Worm (Caenorhabditis elegans) whole organism, mixed stage, embryonic: ENCODE data around the gene nhr-262.

ENCODE experiments used
- M03D4.4 ChIP-seq: sonication (generic microtip); optimal IDR thresholded peaks from 2 replicates; lab custom pipeline; 2017; ENCODE audit warnings: mild to moderate bottlenecking, missing genetic modification characterization, missing compliant biosample characterization
- bed-3 ChIP-seq: fragments of 200-800 bp; sonication (Bioruptor generic); optimal IDR thresholded peaks from 3 replicates; lab custom pipeline; 2018; ENCODE audit warnings: mild to moderate bottlenecking, missing genetic modification characterization, moderate library complexity, missing compliant biosample characterization
- blmp-1 ChIP-seq: fragments of 150-350 bp; optimal IDR thresholded peaks from 2 replicates; lab custom pipeline; 2014; ENCODE audit warnings: missing biosample characterization, missing genetic modification characterization
- ceh-39 ChIP-seq: fragments of 150-350 bp; optimal IDR thresholded peaks from 2 replicates; lab custom pipeline; 2014; ENCODE audit warnings: missing biosample characterization, missing genetic modification characterization
- ceh-43 ChIP-seq: fragments of 200-800 bp; sonication (Bioruptor generic); optimal IDR thresholded peaks from 2 replicates; lab custom pipeline; 2018; ENCODE audit warnings: mild to moderate bottlenecking, missing genetic modification characterization, moderate library complexity, missing compliant biosample characterization
- ceh-83 ChIP-seq: fragments of 200-800 bp; sonication (Bioruptor generic); optimal IDR thresholded peaks from 2 replicates; lab custom pipeline; 2018; ENCODE audit warnings: mild to moderate bottlenecking, missing genetic modification characterization, missing compliant biosample characterization
- ces-1 ChIP-seq: fragments of 150-350 bp; optimal IDR thresholded peaks from 2 replicates; lab custom pipeline; 2014; ENCODE audit warnings: missing biosample characterization, missing genetic modification reagents, missing genetic modification characterization
- cnd-1 ChIP-seq: fragments of 200-800 bp; sonication (Bioruptor generic); optimal IDR thresholded peaks from 2 replicates; lab custom pipeline; 2018; ENCODE audit warnings: mild to moderate bottlenecking, missing genetic modification characterization, missing compliant biosample characterization
- drap-1 ChIP-seq: fragments of 200-800 bp; sonication (Bioruptor generic); optimal IDR thresholded peaks from 3 replicates; lab custom pipeline; 2018; ENCODE audit warnings: mild to moderate bottlenecking, missing genetic modification characterization, missing compliant biosample characterization
- elt-3 ChIP-seq: fragments of 150-350 bp; optimal IDR thresholded peaks from 2 replicates; lab custom pipeline; 2014; ENCODE audit warnings: missing biosample characterization, missing genetic modification characterization
- flh-1 ChIP-seq: fragments of 200-800 bp; sonication (Bioruptor generic); optimal IDR thresholded peaks from 2 replicates; lab custom pipeline; 2018; ENCODE audit warnings: mild to moderate bottlenecking, missing genetic modification characterization, moderate library complexity, missing compliant biosample characterization
- ham-2 ChIP-seq: fragments of 200-800 bp; sonication (Bioruptor generic); optimal IDR thresholded peaks from 2 replicates; lab custom pipeline; 2018; ENCODE audit warnings: mild to moderate bottlenecking, missing genetic modification characterization, missing compliant biosample characterization
- hlh-1 ChIP-seq: fragments of 150-350 bp; optimal IDR thresholded peaks from 2 replicates; lab custom pipeline; 2014; ENCODE audit warnings: missing biosample characterization, missing genetic modification reagents, missing genetic modification characterization
- lin-13 ChIP-seq: fragments of 150-350 bp; optimal IDR thresholded peaks from 2 replicates; lab custom pipeline; 2014; ENCODE audit warnings: missing biosample characterization, missing genetic modification characterization
- lin-32 ChIP-seq: fragments of 200-800 bp; sonication (Bioruptor generic); optimal IDR thresholded peaks from 2 replicates; lab custom pipeline; 2018; ENCODE audit warnings: mild to moderate bottlenecking, missing genetic modification characterization, missing compliant biosample characterization
- lsy-2 ChIP-seq: fragments of 150-350 bp; optimal IDR thresholded peaks from 2 replicates; lab custom pipeline; 2014; ENCODE audit warnings: missing biosample characterization, missing genetic modification characterization
- mab-5 ChIP-seq: fragments of 150-350 bp; optimal IDR thresholded peaks from 2 replicates; lab custom pipeline; 2014; ENCODE audit warnings: missing biosample characterization, missing genetic modification characterization
- mep-1 ChIP-seq: fragments of 150-350 bp; optimal IDR thresholded peaks from 2 replicates; lab custom pipeline; 2017; ENCODE audit warnings: missing biosample characterization, missing genetic modification reagents, missing genetic modification characterization, inconsistent platforms
- nhr-12 ChIP-seq: fragments of 150-350 bp; optimal IDR thresholded peaks from 2 replicates; lab custom pipeline; 2014; ENCODE audit warnings: missing biosample characterization, missing genetic modification characterization
- nhr-237 ChIP-seq: fragments of 150-350 bp; optimal IDR thresholded peaks from 2 replicates; lab custom pipeline; 2014; ENCODE audit warnings: missing biosample characterization, missing genetic modification characterization
- nhr-28 ChIP-seq: fragments of 150-350 bp; optimal IDR thresholded peaks from 2 replicates; lab custom pipeline; 2014; ENCODE audit warnings: missing biosample characterization, missing genetic modification characterization
- nhr-76 ChIP-seq: sonication (generic microtip); optimal IDR thresholded peaks from 2 replicates; lab custom pipeline; 2017; ENCODE audit warnings: missing biosample characterization, missing genetic modification characterization
- sem-2 ChIP-seq: fragments of 200-800 bp; sonication (Bioruptor generic); optimal IDR thresholded peaks from 2 replicates; lab custom pipeline; 2018; ENCODE audit warnings: mild to moderate bottlenecking, missing genetic modification characterization, missing compliant biosample characterization
- snpc-4 ChIP-seq: fragments of 150-350 bp; optimal IDR thresholded peaks from 2 replicates; lab custom pipeline; 2014; ENCODE audit warnings: missing biosample characterization, missing genetic modification characterization
- sptf-1 ChIP-seq: sonication (generic microtip); optimal IDR thresholded peaks from 2 replicates; lab custom pipeline; 2017; ENCODE audit warnings: mild to moderate bottlenecking, missing genetic modification characterization, moderate library complexity, missing compliant biosample characterization
- tbx-8 ChIP-seq: fragments of 200-800 bp; sonication (Bioruptor generic); optimal IDR thresholded peaks from 2 replicates; lab custom pipeline; 2018; ENCODE audit warnings: mild to moderate bottlenecking, missing genetic modification characterization, moderate library complexity, missing compliant biosample characterization
- unc-120 ChIP-seq: sonication (generic microtip); optimal IDR thresholded peaks from 2 replicates; lab custom pipeline; 2017; ENCODE audit warnings: missing genetic modification characterization, missing compliant biosample characterization; ENCODE audit not compliant: poor library complexity, severe bottlenecking
- unc-39 ChIP-seq: fragments of 150-350 bp; optimal IDR thresholded peaks from 2 replicates; lab custom pipeline; 2014; ENCODE audit warnings: missing biosample characterization, missing genetic modification characterization
- unc-62 ChIP-seq: fragments of 150-350 bp; optimal IDR thresholded peaks from 2 replicates; lab custom pipeline; 2014; ENCODE audit warnings: missing biosample characterization, missing genetic modification reagents, missing genetic modification characterization
- zip-8 ChIP-seq: fragments of 150-350 bp; optimal IDR thresholded peaks from 2 replicates; lab custom pipeline; 2014; ENCODE audit warnings: missing biosample characterization, missing genetic modification characterization
- ztf-11 ChIP-seq: fragments of 150-350 bp; optimal IDR thresholded peaks from 2 replicates; lab custom pipeline; 2014; ENCODE audit warnings: missing biosample characterization, missing genetic modification characterization

Gene nhr-262

ce11 chrV:16869740-16870139 is 35.0 kb upstream of the nhr-262 start, which contains the start of gene clec-33:
Gene clec-33, minus strand, starts transcription at chrV:16869840.
- TF ChIP-seq drap-1 (GFP tag; lab: Kevin White, UChicago) (no peak), nhr-12 (tag; lab: Kevin White, UChicago) (no peak), lin-32 (GFP tag; lab: Kevin White, UChicago) (no peak), nhr-76 (tag; lab: Kevin White, UChicago) (no peak), bed-3 (no peak), zip-8 (no peak)

- TF ChIP-seq ceh-39 (tag; lab: Kevin White, UChicago) (no peak), unc-39 (no peak), unc-120 (no peak), nhr-12 (tag; lab: Kevin White, UChicago) (no peak), tbx-8 (no peak), mep-1 (tag; lab: Kevin White, UChicago) (no peak), snpc-4 (tag; lab: Kevin White, UChicago) (no peak), M03D4.4 (tag; lab: Kevin White, UChicago) (no peak), cnd-1 (no peak), nhr-28 (no peak), drap-1 (GFP tag; lab: Kevin White, UChicago) (no peak), ztf-11 (no peak), unc-62 (GFP tag; lab: Kevin White, UChicago) (no peak), blmp-1 (tag; lab: Kevin White, UChicago) (no peak), bed-3 (no peak), lin-13 (tag; lab: Kevin White, UChicago) (no peak), ham-2 (GFP tag; lab: Kevin White, UChicago) (no peak)
Observed at ce11 chrV:16871387-16871786, 33.3 kb upstream of the nhr-262 start, which contains the start of gene thn-4. Gene thn-4, minus strand, starts transcription at chrV:16871487.

- TF ChIP-seq lin-13 (tag; lab: Kevin White, UChicago) = no peak
- no peak for TF ChIP-seq elt-3 (tag; lab: Kevin White, UChicago)
- TF ChIP-seq zip-8 = no peak
- TF ChIP-seq nhr-28 = no peak
- TF ChIP-seq lsy-2 (tag; lab: Kevin White, UChicago) = no peak
Observed at ce11 chrV:16873642-16874041, 31.1 kb upstream of the nhr-262 start, which contains the start of gene srw-23. Gene srw-23, plus strand, starts transcription at chrV:16873942.

DNA sequence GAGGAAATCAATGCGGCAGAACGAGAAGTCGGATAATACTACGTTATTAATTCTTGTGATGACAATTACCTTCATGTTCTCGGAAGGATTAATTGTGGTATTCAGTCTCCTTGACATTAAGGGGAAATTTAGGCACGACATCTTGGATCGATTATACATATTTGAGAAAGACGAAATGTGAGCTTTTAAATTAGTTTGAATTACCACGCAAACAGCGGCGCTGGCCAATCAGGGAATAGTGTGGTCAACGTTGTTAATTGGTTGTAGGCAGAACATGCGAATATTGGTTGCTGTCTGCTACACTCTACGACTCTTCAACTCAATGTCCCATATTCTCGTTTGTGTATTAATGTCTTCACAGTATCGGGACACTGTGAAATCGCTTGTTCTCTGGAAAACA is 29.7 kb upstream of the nhr-262 start, which contains the start of gene F49A5.10:
TSS of gene F49A5.10 (plus strand) at position 301 of the 400 bp plus-strand sequence.
- no peak for TF ChIP-seq ceh-39 (tag; lab: Kevin White, UChicago)
- TF ChIP-seq elt-3 (tag; lab: Kevin White, UChicago) = no peak
- TF ChIP-seq unc-62 (GFP tag; lab: Kevin White, UChicago) = no peak
- TF ChIP-seq tbx-8 = no peak
- TF ChIP-seq sem-2 (GFP tag; lab: Kevin White, UChicago) = no peak
- TF ChIP-seq ceh-83 (GFP tag; lab: Kevin White, UChicago) = no peak
- TF ChIP-seq bed-3 = no peak

DNA sequence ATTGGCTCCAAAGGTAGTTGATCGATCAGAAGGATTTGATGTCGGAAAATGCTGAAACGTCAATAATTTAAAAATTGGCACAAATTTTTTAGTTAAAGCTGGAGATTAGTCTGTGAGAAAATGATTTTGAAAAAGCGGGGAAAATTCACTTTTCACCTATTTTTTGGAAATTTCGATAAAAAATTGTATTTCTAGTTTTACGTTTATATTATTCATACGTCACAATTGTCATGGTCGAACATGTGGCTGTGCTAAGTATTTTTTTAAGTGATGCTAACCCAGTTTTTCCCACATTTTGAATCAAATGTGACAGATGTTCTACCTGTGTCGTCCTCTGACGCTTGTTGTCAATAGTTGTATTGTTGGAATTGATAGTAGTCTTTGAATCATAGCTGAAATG is 25.2 kb upstream of the nhr-262 start:
- TF ChIP-seq unc-120 = no peak
- no peak for TF ChIP-seq bed-3
- TF ChIP-seq ces-1 = no peak
- TF ChIP-seq unc-39 = no peak
- no peak for TF ChIP-seq ceh-83 (GFP tag; lab: Kevin White, UChicago)
- no peak for TF ChIP-seq elt-3 (tag; lab: Kevin White, UChicago)
- TF ChIP-seq M03D4.4 (tag; lab: Kevin White, UChicago) = no peak
- no peak for TF ChIP-seq drap-1 (GFP tag; lab: Kevin White, UChicago)
- no peak for TF ChIP-seq nhr-237
- TF ChIP-seq lsy-2 (tag; lab: Kevin White, UChicago) = no peak
- no peak for TF ChIP-seq sptf-1 (tag; lab: Kevin White, UChicago)

DNA sequence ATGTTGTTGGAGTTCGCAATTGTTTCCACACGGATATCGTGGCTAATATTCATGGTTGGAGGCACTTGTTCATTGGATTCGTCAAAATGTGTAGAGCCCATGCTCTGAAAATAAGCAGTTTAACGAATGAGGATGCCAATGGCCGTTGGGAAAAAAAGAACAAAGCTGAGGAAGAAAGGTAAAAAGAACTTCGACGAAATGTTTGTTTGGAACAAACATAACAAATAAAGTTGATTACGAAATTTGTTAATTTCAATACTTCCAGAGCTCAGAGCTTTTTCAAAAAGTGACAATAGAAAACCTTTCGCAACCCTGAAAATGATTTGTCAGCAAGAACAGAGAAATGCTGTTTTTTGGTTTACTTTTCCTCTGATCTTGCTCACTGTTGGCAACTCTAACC is 24.7 kb upstream of the nhr-262 start, which contains the start of gene F09C6.3:
TSS of gene F09C6.3 (minus strand) at position 101 of the 400 bp plus-strand sequence.
- TF ChIP-seq zip-8 = no peak
- TF ChIP-seq cnd-1 = no peak
- TF ChIP-seq nhr-12 (tag; lab: Kevin White, UChicago) = no peak
- no peak for TF ChIP-seq unc-62 (GFP tag; lab: Kevin White, UChicago)
- no peak for TF ChIP-seq mab-5 (tag; lab: Kevin White, UChicago)
- TF ChIP-seq tbx-8 = no peak

DNA sequence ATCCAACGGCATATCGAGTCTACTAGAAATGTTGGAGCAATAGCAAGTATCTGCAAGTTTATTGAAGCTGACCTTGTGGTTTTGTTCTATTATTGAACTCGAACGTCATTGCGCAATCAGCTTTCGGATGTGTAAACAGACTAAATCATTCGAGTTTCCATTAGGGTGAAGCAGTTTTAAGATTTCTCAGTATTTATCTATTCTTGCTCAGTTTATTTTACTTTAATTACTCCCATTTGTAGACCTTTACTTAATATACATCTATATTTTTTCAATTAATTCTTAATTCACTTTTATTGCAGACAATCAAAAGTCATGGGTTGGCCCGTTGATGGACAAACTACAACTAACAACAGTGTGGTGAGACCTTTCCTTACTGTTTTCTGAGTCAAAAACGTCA is 24.0 kb upstream of the nhr-262 start, which contains the start of gene F09C6.14:
TSS of gene F09C6.14 (plus strand) at position 301 of the 400 bp plus-strand sequence.
- no peak for TF ChIP-seq mep-1 (tag; lab: Kevin White, UChicago)
- TF ChIP-seq blmp-1 (tag; lab: Kevin White, UChicago) = no peak
- no peak for TF ChIP-seq ceh-83 (GFP tag; lab: Kevin White, UChicago)
- TF ChIP-seq sem-2 (GFP tag; lab: Kevin White, UChicago) = no peak
- TF ChIP-seq bed-3 = no peak
- no peak for TF ChIP-seq hlh-1 (tag; lab: Kevin White, UChicago)
- no peak for TF ChIP-seq ham-2 (GFP tag; lab: Kevin White, UChicago)
- no peak for TF ChIP-seq flh-1 (GFP tag; lab: Kevin White, UChicago)
- no peak for TF ChIP-seq mab-5 (tag; lab: Kevin White, UChicago)
- no peak for TF ChIP-seq nhr-76 (tag; lab: Kevin White, UChicago)
- no peak for TF ChIP-seq unc-62 (GFP tag; lab: Kevin White, UChicago)
- no peak for TF ChIP-seq drap-1 (GFP tag; lab: Kevin White, UChicago)
- TF ChIP-seq ceh-43 (GFP tag; lab: Kevin White, UChicago) = no peak
